Fruit fly (Drosophila melanogaster): ENCODE data around the gene Mcm10.

The Mcm10 gene

dm6 chr2L:21218240-21218911, 38.6 kb downstream of the Mcm10 start, which contains the start of gene CG8679 (continued):
- TF ChIP-seq eyg (GFP tag; optimal IDR thresholded peaks at IDR 0.05) (no peak), CG15269 (tag; optimal IDR thresholded peaks at IDR 0.05) (no peak), pho (GFP tag; optimal IDR thresholded peaks at IDR 0.05) (no peak), CoRest (tag; optimal IDR thresholded peaks at IDR 0.05) (peak; percentile 38), CHES-1-like (GFP tag; optimal IDR thresholded peaks at IDR 0.05) (peak; percentile 16), btn (GFP tag; optimal IDR thresholded peaks at IDR 0.05) (no peak), maf-S (GFP tag; optimal IDR thresholded peaks at IDR 0.05) (no peak), ato (GFP tag; IDR thresholded peaks at IDR 0.05; ENCODE audit: partially characterized antibody) (no peak), CG7786 (GFP tag; optimal IDR thresholded peaks at IDR 0.05) (no peak), sob (GFP tag; IDR thresholded peaks at IDR 0.05) (no peak), CG30431 (GFP tag; optimal IDR thresholded peaks at IDR 0.05) (no peak)

dm6 chr2L:21218912-21219246, 39.1 kb downstream of the Mcm10 start:
- TF ChIP-seq lab (GFP tag; optimal IDR thresholded peaks at IDR 0.05) (no peak), sc (optimal IDR thresholded peaks at IDR 0.05) (no peak), sc (GFP tag; optimal IDR thresholded peaks at IDR 0.05) (peak; percentile 33), wor (GFP tag; IDR thresholded peaks at IDR 0.05) (no peak), lola (GFP tag; optimal IDR thresholded peaks at IDR 0.05) (peak in 1 of 3 experiments; percentile 39), sd (tag; optimal IDR thresholded peaks at IDR 0.05) (peak; percentile 23), Nf-YB (GFP tag; optimal IDR thresholded peaks at IDR 0.05) (no peak), nerfin-2 (GFP tag; IDR thresholded peaks at IDR 0.05; ENCODE audit: partially characterized antibody) (no peak), Asciz (GFP tag; optimal IDR thresholded peaks at IDR 0.05) (peak; percentile 18), CG15011 (GFP tag; optimal IDR thresholded peaks at IDR 0.05) (peak; percentile 7), CG8944 (GFP tag; optimal IDR thresholded peaks at IDR 0.05) (no peak), Lpt (GFP tag; optimal IDR thresholded peaks at IDR 0.05) (no peak), ara (GFP tag; IDR thresholded peaks at IDR 0.05) (0 out of 2 replicates have a peak, but pooled peaks have one; percentile 47), Sox100B (GFP tag; optimal IDR thresholded peaks at IDR 0.05) (peak; percentile 38), salm (tag; optimal IDR thresholded peaks at IDR 0.05) (peak; percentile 41), insv (GFP tag; optimal IDR thresholded peaks at IDR 0.05) (no peak), CG6765 (GFP tag; optimal IDR thresholded peaks at IDR 0.05) (no peak), crol (GFP tag; IDR thresholded peaks at IDR 0.05) (no peak), CG6654 (GFP tag; optimal IDR thresholded peaks at IDR 0.05) (no peak), Abd-B (GFP tag; optimal IDR thresholded peaks at IDR 0.05) (no peak), CG4820 (GFP tag; optimal IDR thresholded peaks at IDR 0.05) (no peak), peb (GFP tag; IDR thresholded peaks at IDR 0.05) (no peak), CG17186 (GFP tag; optimal IDR thresholded peaks at IDR 0.05) (no peak), CG2678 (tag; optimal IDR thresholded peaks at IDR 0.05) (peak; percentile 26), Med (GFP tag) (no peak), CG1602 (GFP tag; optimal IDR thresholded peaks at IDR 0.05) (no peak), aop (GFP tag; IDR thresholded peaks at IDR 0.05) (no peak), CG3065 (GFP tag; optimal IDR thresholded peaks at IDR 0.05) (no peak), Sin3A (optimal IDR thresholded peaks at IDR 0.05) (no peak), BtbVII (GFP tag; optimal IDR thresholded peaks at IDR 0.05) (peak; percentile 30), CG7357 (GFP tag; IDR thresholded peaks at IDR 0.05) (no peak), tap (tag; optimal IDR thresholded peaks at IDR 0.05) (peak; percentile 15), CG14667 (GFP tag; IDR thresholded peaks at IDR 0.05) (no peak), CG2202 (tag; optimal IDR thresholded peaks at IDR 0.05) (peak; percentile 34), CG30403 (GFP tag; optimal IDR thresholded peaks at IDR 0.05) (no peak), bab2 (GFP tag; optimal IDR thresholded peaks at IDR 0.05) (no peak), D19A (tag; optimal IDR thresholded peaks at IDR 0.05) (peak; percentile 30), CG42726 (GFP tag; IDR thresholded peaks at IDR 0.05; ENCODE audit: partially characterized antibody) (no peak), CG17802 (tag; optimal IDR thresholded peaks at IDR 0.05) (no peak)
